Worm (Caenorhabditis elegans): ENCODE data around the gene T24E12.13.

Gene T24E12.13

ce11 chrII:3782309-3783000, 4.8 kb upstream of the T24E12.13 start, which contains the start of gene T24E12.2:
Gene T24E12.2 (plus strand): TSS chrII:3782950.
- no peak for TF ChIP-seq lin-26 (GFP tag; IDR thresholded peaks at IDR 0.05)
- no peak for TF ChIP-seq attf-6 (GFP tag; IDR thresholded peaks at IDR 0.05)
- TF ChIP-seq let-607 (tag; optimal IDR thresholded peaks at IDR 0.05), result no peak
- TF ChIP-seq madf-10 (tag; optimal IDR thresholded peaks at IDR 0.05), result no peak
- TF ChIP-seq F39B2.1 (GFP tag; IDR thresholded peaks at IDR 0.05), result no peak
- no peak for TF ChIP-seq zim-3 (tag; optimal IDR thresholded peaks at IDR 0.05)
- TF ChIP-seq ztf-18 (tag; optimal IDR thresholded peaks at IDR 0.05), result no peak
- no peak for TF ChIP-seq madf-8 (GFP tag; conservative IDR thresholded peaks at IDR 0.05)
- TF ChIP-seq zfh-2 (GFP tag; conservative IDR thresholded peaks at IDR 0.05), result no peak
- no peak for TF ChIP-seq ets-4 (GFP tag; optimal IDR thresholded peaks at IDR 0.05)
- no peak for TF ChIP-seq nhr-120 (GFP tag; IDR thresholded peaks at IDR 0.05)
- TF ChIP-seq snpc-1.1 (tag; optimal IDR thresholded peaks at IDR 0.05; ENCODE audit: insufficient read depth), result no peak
- no peak for TF ChIP-seq rpc-1 (optimal IDR thresholded peaks at IDR 0.05)
- no peak for TF ChIP-seq rpc-1 (tag; optimal IDR thresholded peaks at IDR 0.05)
- TF ChIP-seq lin-35 (GFP tag; optimal IDR thresholded peaks at IDR 0.05), result no peak
- no peak for TF ChIP-seq Y56A3A.18 (GFP tag; IDR thresholded peaks at IDR 0.05)
- TF ChIP-seq Y53F4B.3 (GFP tag; IDR thresholded peaks at IDR 0.05), result no peak

DNA sequence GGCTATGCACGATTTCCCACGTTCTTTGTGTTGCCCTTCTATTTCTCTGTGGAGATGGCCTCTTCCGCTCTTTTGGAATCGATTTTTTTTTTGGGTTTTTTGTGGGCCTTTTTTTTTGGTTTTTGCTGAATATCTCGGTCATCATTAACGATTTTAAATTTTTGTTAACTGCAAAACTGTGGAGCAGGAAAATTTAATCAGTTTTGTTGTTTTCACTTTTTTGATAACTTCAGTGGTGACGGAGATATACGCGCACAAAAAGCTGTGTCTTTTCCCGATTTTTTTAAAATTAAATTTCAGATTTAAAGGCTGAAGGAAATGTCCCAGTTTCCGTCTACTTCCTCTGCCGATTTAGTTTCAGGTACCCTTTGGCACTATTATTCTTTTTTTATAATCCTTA, 2.0 kb upstream of the T24E12.13 start, which contains the start of gene T24E12.1:
TSS of gene T24E12.1 (plus strand) at position 301 of the 400 bp plus-strand sequence.
- TF ChIP-seq aptf-2 (GFP tag; conservative IDR thresholded peaks at IDR 0.05) (peak; percentile 84; the same call in 1 of the 2 replicates), ztf-25 (GFP tag; IDR thresholded peaks at IDR 0.05) (no peak), F39B2.1 (GFP tag; IDR thresholded peaks at IDR 0.05) (no peak), lin-54 (GFP tag; optimal IDR thresholded peaks at IDR 0.05) (no peak), Y95B8A.8 (GFP tag; IDR thresholded peaks at IDR 0.05) (no peak), attf-5 (GFP tag; optimal IDR thresholded peaks at IDR 0.05) (no peak), F57A8.1 (GFP tag; optimal IDR thresholded peaks at IDR 0.05) (no peak), nhr-120 (GFP tag; IDR thresholded peaks at IDR 0.05) (no peak)

DNA sequence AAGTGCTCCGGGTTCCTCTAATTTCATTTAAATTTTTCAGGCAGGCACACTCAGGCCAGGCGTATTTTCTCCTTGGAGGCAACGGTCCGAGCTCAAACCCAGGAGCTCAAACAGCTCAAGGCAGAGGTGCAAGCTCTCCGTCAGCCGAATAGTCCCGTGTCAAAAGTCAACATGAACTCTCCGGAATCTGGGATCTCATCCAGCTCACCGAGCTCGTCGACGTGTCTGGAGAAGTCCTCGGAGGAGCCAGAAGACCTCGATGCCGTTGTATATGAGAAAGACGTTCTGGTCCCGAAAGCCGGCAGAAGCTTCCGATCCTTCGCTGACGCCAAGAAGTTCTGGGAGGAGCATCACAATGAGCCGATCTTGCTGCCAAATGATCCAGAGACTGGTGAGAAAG, 1.5 kb upstream of the T24E12.13 start:
- TF ChIP-seq F57A8.1 (GFP tag; optimal IDR thresholded peaks at IDR 0.05) (no peak), zfh-2 (GFP tag; conservative IDR thresholded peaks at IDR 0.05) (peak; percentile 70)

DNA sequence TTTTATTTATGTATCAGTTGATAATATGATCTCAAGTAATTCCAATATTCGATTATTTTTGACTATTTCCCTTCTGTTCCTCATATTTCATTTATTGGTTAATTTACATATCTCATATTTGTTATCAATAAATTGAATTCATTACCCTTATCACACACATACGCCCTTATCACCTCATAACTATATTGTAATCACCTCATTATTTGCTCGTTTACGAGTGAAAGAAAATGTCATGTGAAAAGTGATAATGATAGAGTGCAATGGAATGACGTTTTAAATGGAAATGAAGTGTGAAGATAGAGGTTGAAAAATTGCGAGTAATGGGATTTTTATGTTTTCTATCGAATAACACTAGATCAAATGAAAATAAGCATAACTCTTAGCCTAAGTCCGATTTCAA, 713 bp upstream of the T24E12.13 start:
- no peak for TF ChIP-seq ekl-4 (GFP tag; IDR thresholded peaks at IDR 0.05)
- TF ChIP-seq cebp-1 (GFP tag; IDR thresholded peaks at IDR 0.05), result peak; percentile 10; the same call in 1 of the 2 replicates
- TF ChIP-seq cebp-1 (tag; optimal IDR thresholded peaks at IDR 0.05), result no peak
- peak; percentile 52; the same call in 1 of the 2 replicates for TF ChIP-seq nfyb-1 (GFP tag; IDR thresholded peaks at IDR 0.05)
- peak; percentile 26 for TF ChIP-seq pha-4 (tag; optimal IDR thresholded peaks at IDR 0.05)
- TF ChIP-seq dox-1 (GFP tag; IDR thresholded peaks at IDR 0.05), result 0 out of 2 replicates have a peak, but pooled peaks have one; percentile 34
- TF ChIP-seq ets-4 (GFP tag; optimal IDR thresholded peaks at IDR 0.05), result peak; percentile 95
- TF ChIP-seq B0035.1 (tag; optimal IDR thresholded peaks at IDR 0.05), result no peak
- peak; percentile 19 for TF ChIP-seq unc-62 (GFP tag; optimal IDR thresholded peaks at IDR 0.05)
- TF ChIP-seq nhr-80 (tag; optimal IDR thresholded peaks at IDR 0.05), result peak; percentile 92
- peak; percentile 65 for TF ChIP-seq ztf-22 (GFP tag; optimal IDR thresholded peaks at IDR 0.05)
- TF ChIP-seq atf-7 (tag; optimal IDR thresholded peaks at IDR 0.05), result peak; percentile 84
- no peak for TF ChIP-seq sptf-2 (GFP tag; optimal IDR thresholded peaks at IDR 0.05)

Measured in whole organism, young adult.